Fruit fly (Drosophila melanogaster): Measurements from ENCODE around the gene CG3156.

Gene CG3156

dm6 chrX:522357-523043 lies 34.8 kb downstream of the CG3156 start (continued):
- peak; percentile 35 for TF ChIP-seq CG7556 (GFP tag; optimal IDR thresholded peaks at IDR 0.05)
- TF ChIP-seq pan (optimal IDR thresholded peaks at IDR 0.05): no peak
- TF ChIP-seq pan (GFP tag; optimal IDR thresholded peaks at IDR 0.05 in 1 of 2, IDR thresholded peaks at IDR 0.05 in 1 of 2): peak in 1 of 2 experiments; percentile 89
- no peak for TF ChIP-seq knrl (GFP tag; IDR thresholded peaks at IDR 0.05; ENCODE audit: partially characterized antibody)
- TF ChIP-seq BtbVII (GFP tag; optimal IDR thresholded peaks at IDR 0.05): peak; percentile 42
- no peak for TF ChIP-seq Doc3 (GFP tag; IDR thresholded peaks at IDR 0.05; ENCODE audit: partially characterized antibody)
- TF ChIP-seq CG10274 (GFP tag; optimal IDR thresholded peaks at IDR 0.05): peak; percentile 43
- peak; percentile 74 for TF ChIP-seq CG17912 (GFP tag; optimal IDR thresholded peaks at IDR 0.05)
- TF ChIP-seq CG14860 (GFP tag; IDR thresholded peaks at IDR 0.05; ENCODE audit: partially characterized antibody): no peak
- TF ChIP-seq Nf-YC (tag; optimal IDR thresholded peaks at IDR 0.05): peak; percentile 76
- peak; percentile 84 for TF ChIP-seq CG11723 (GFP tag; optimal IDR thresholded peaks at IDR 0.05)
- TF ChIP-seq lbe (GFP tag; optimal IDR thresholded peaks at IDR 0.05): peak; percentile 78
- peak; percentile 60; the same call in 1 of the 2 replicates for TF ChIP-seq gt (GFP tag; IDR thresholded peaks at IDR 0.05)
- peak; percentile 50 for TF ChIP-seq CG18262 (tag; optimal IDR thresholded peaks at IDR 0.05)
- TF ChIP-seq CG12155 (GFP tag; optimal IDR thresholded peaks at IDR 0.05): peak; percentile 85
- peak; percentile 88 for TF ChIP-seq schlank (tag; optimal IDR thresholded peaks at IDR 0.05)
- peak; percentile 69 for TF ChIP-seq CG17385 (GFP tag; optimal IDR thresholded peaks at IDR 0.05)
- peak; percentile 84 for TF ChIP-seq CG13424 (tag; optimal IDR thresholded peaks at IDR 0.05)
- TF ChIP-seq Usf (GFP tag; optimal IDR thresholded peaks at IDR 0.05): peak; percentile 59
- TF ChIP-seq CG8924 (tag; optimal IDR thresholded peaks at IDR 0.05): peak; percentile 78
- TF ChIP-seq cad (GFP tag; optimal IDR thresholded peaks at IDR 0.05): peak; percentile 53
- TF ChIP-seq CG32532 (GFP tag; IDR thresholded peaks at IDR 0.05): peak; percentile 95
- TF ChIP-seq CG13894 (tag; optimal IDR thresholded peaks at IDR 0.05): peak; percentile 90
- peak; percentile 71 for TF ChIP-seq Rx (GFP tag; IDR thresholded peaks at IDR 0.05)
- TF ChIP-seq ftz-f1 (GFP tag; optimal IDR thresholded peaks at IDR 0.05): peak; percentile 70
- peak; percentile 87 for TF ChIP-seq CG11085 (GFP tag; IDR thresholded peaks at IDR 0.05)
- TF ChIP-seq CG30431 (GFP tag; optimal IDR thresholded peaks at IDR 0.05): no peak
- TF ChIP-seq CG8765 (GFP tag; IDR thresholded peaks at IDR 0.05): peak; percentile 63; the same call in 1 of the 2 replicates
- TF ChIP-seq CG8281 (tag; optimal IDR thresholded peaks at IDR 0.05): peak; percentile 5
- no peak for TF ChIP-seq CG10321 (GFP tag; IDR thresholded peaks at IDR 0.05)
- peak; percentile 81 for TF ChIP-seq Drgx (GFP tag; IDR thresholded peaks at IDR 0.05)
- no peak for TF ChIP-seq Sry-β (GFP tag; optimal IDR thresholded peaks at IDR 0.05)
- peak; percentile 58 for TF ChIP-seq odd (GFP tag; optimal IDR thresholded peaks at IDR 0.05)
- TF ChIP-seq CG12942 (GFP tag; optimal IDR thresholded peaks at IDR 0.05): peak; percentile 86
- peak; percentile 75 for TF ChIP-seq Optix (GFP tag; IDR thresholded peaks at IDR 0.05)
- peak; percentile 63 for TF ChIP-seq scrt (GFP tag; optimal IDR thresholded peaks at IDR 0.05)
- peak in 1 of 2 experiments; percentile 6 for TF ChIP-seq crp (GFP tag; optimal IDR thresholded peaks at IDR 0.05)
- TF ChIP-seq mirr (GFP tag; optimal IDR thresholded peaks at IDR 0.05): peak; percentile 95
- TF ChIP-seq repo (GFP tag; optimal IDR thresholded peaks at IDR 0.05): peak; percentile 79
- TF ChIP-seq phol (tag; optimal IDR thresholded peaks at IDR 0.05): peak; percentile 33
- TF ChIP-seq nom (GFP tag; optimal IDR thresholded peaks at IDR 0.05): peak; percentile 46
- peak; percentile 79 for TF ChIP-seq az2 (GFP tag; optimal IDR thresholded peaks at IDR 0.05)
- no peak for TF ChIP-seq Abd-B (GFP tag; optimal IDR thresholded peaks at IDR 0.05)
- peak; percentile 22 for TF ChIP-seq tio (GFP tag; optimal IDR thresholded peaks at IDR 0.05)
- peak; percentile 92 for TF ChIP-seq rib (GFP tag; IDR thresholded peaks at IDR 0.05)
- peak; percentile 65 for TF ChIP-seq CG6854 (GFP tag; optimal IDR thresholded peaks at IDR 0.05)
- peak; percentile 78; the same call in 2 of the 3 replicates for TF ChIP-seq sr (GFP tag; IDR thresholded peaks at IDR 0.05)
- TF ChIP-seq sna (GFP tag; IDR thresholded peaks at IDR 0.05; ENCODE audit: partially characterized antibody): no peak; the same call in 1 of the 2 replicates

All from whole organism, embryonic.